Fruit fly (Drosophila melanogaster) whole organism, embryonic: Measurements from ENCODE around the gene CG16789.

ENCODE experiments used
- Atf-2 ChIP-seq: fragments of 200-800 bp; sonication (Bioruptor generic); optimal IDR thresholded peaks from 2 replicates; lab custom pipeline; 2016; ENCODE audit warnings: missing biosample characterization, missing genetic modification characterization
- Atf6 ChIP-seq: fragments of 200-800 bp; sonication (Bioruptor generic); IDR thresholded peaks from 2 replicates; pipeline ENCODE4 v1.3.6; 2022; ENCODE audit warnings: missing biosample characterization, missing genetic modification characterization
- CG12071 ChIP-seq: fragments of 200-800 bp; sonication (Bioruptor generic); optimal IDR thresholded peaks from 3 replicates; lab custom pipeline; 2018; ENCODE audit warnings: missing biosample characterization, mild to moderate bottlenecking, missing genetic modification characterization
- CG12155 ChIP-seq: fragments of 200-800 bp; sonication (Bioruptor generic); optimal IDR thresholded peaks from 3 replicates; lab custom pipeline; 2016; ENCODE audit warnings: missing biosample characterization, missing genetic modification characterization
- CG12769 ChIP-seq: fragments of 200-800 bp; sonication (Bioruptor generic); optimal IDR thresholded peaks from 2 replicates; lab custom pipeline; 2019; ENCODE audit warnings: missing biosample characterization, mild to moderate bottlenecking, missing genetic modification characterization, moderate library complexity
- CG13894 ChIP-seq: fragments of 200-800 bp; sonication (Bioruptor generic); optimal IDR thresholded peaks from 3 replicates; lab custom pipeline; 2018; ENCODE audit warnings: missing biosample characterization, mild to moderate bottlenecking, missing genetic modification characterization, moderate library complexity
- CG1529 ChIP-seq: fragments of 200-800 bp; sonication (Bioruptor generic); optimal IDR thresholded peaks from 3 replicates; lab custom pipeline; 2018; ENCODE audit warnings: missing biosample characterization, missing genetic modification characterization
- CG15696 ChIP-seq: fragments of 200-800 bp; sonication (Bioruptor generic); optimal IDR thresholded peaks from 2 replicates; lab custom pipeline; 2019; ENCODE audit warnings: missing biosample characterization, mild to moderate bottlenecking, missing genetic modification characterization, moderate library complexity
- CG1603 ChIP-seq: fragments of 200-800 bp; sonication (Bioruptor generic); optimal IDR thresholded peaks from 2 replicates; lab custom pipeline; 2019; ENCODE audit warnings: missing biosample characterization, mild to moderate bottlenecking, missing genetic modification characterization, moderate library complexity
- CG16813 ChIP-seq: fragments of 200-800 bp; sonication (Bioruptor generic); IDR thresholded peaks from 3 replicates; pipeline ENCODE4 v1.3.6; 2022; ENCODE audit warnings: missing biosample characterization, missing genetic modification characterization; ENCODE audit not compliant: partially characterized antibody
- CG32532 ChIP-seq: fragments of 200-800 bp; sonication (Bioruptor generic); IDR thresholded peaks from 2 replicates; pipeline ENCODE4 v1.3.6; 2022; ENCODE audit warnings: missing biosample characterization, missing genetic modification characterization
- CG4404 ChIP-seq: fragments of 200-800 bp; sonication (Bioruptor generic); IDR thresholded peaks from 2 replicates; pipeline ENCODE4 v1.3.6; 2022; ENCODE audit warnings: missing biosample characterization, missing genetic modification characterization
- CG4820 ChIP-seq: fragments of 200-800 bp; sonication (Bioruptor generic); optimal IDR thresholded peaks from 3 replicates; lab custom pipeline; 2016; ENCODE audit warnings: missing biosample characterization, missing genetic modification characterization
- CG6175 ChIP-seq: fragments of 200-800 bp; sonication (Bioruptor generic); IDR thresholded peaks from 3 replicates; pipeline ENCODE4 v1.3.6; 2022; ENCODE audit warnings: missing biosample characterization, missing genetic modification characterization
- CG7987 ChIP-seq: fragments of 200-800 bp; sonication (Bioruptor generic); optimal IDR thresholded peaks from 2 replicates; lab custom pipeline; 2018; ENCODE audit warnings: missing biosample characterization, mild to moderate bottlenecking, missing genetic modification characterization, moderate library complexity
- CG9727 ChIP-seq: fragments of 200-800 bp; sonication (Bioruptor generic); optimal IDR thresholded peaks from 3 replicates; lab custom pipeline; 2017; ENCODE audit warnings: missing biosample characterization, mild to moderate bottlenecking, missing genetic modification characterization
- Chrac-16 ChIP-seq: fragments of 200-800 bp; sonication (Bioruptor generic); optimal IDR thresholded peaks from 3 replicates; lab custom pipeline; 2016; ENCODE audit warnings: missing biosample characterization, missing genetic modification characterization
- Deaf1 ChIP-seq: fragments of 200-800 bp; optimal IDR thresholded peaks from 3 replicates; lab custom pipeline; 2019; ENCODE audit warnings: missing biosample characterization, mild to moderate bottlenecking, missing genetic modification characterization, moderate library complexity
- Dip3 ChIP-seq: fragments of 200-800 bp; sonication (Bioruptor generic); optimal IDR thresholded peaks from 3 replicates; lab custom pipeline; 2016; ENCODE audit warnings: missing biosample characterization, missing genetic modification characterization
- Ets65A ChIP-seq: fragments of 200-800 bp; sonication (Bioruptor generic); peaks from one replicate; lab custom pipeline; 2016; ENCODE audit warnings: missing biosample characterization, missing genetic modification characterization
- H15 ChIP-seq: fragments of 200-800 bp; sonication (Bioruptor generic); IDR thresholded peaks from 3 replicates; pipeline ENCODE4 v1.3.6; 2022; ENCODE audit warnings: missing biosample characterization, missing genetic modification characterization
- H2.0 ChIP-seq: fragments of 200-800 bp; sonication (Bioruptor generic); IDR thresholded peaks from 2 replicates; pipeline ENCODE4 v1.3.6; 2022; ENCODE audit warnings: missing biosample characterization, missing genetic modification characterization
- Hmr ChIP-seq: fragments of 200-800 bp; sonication (Bioruptor generic); optimal IDR thresholded peaks from 3 replicates; lab custom pipeline; 2017; ENCODE audit warnings: mild to moderate bottlenecking, missing biosample characterization, missing genetic modification reagents, missing genetic modification characterization
- Max ChIP-seq: fragments of 200-800 bp; sonication (Bioruptor generic); optimal IDR thresholded peaks from 2 replicates; lab custom pipeline; 2016; ENCODE audit warnings: missing biosample characterization, mild to moderate bottlenecking, missing genetic modification characterization
- Neu2 ChIP-seq: fragments of 200-800 bp; sonication (Bioruptor generic); optimal IDR thresholded peaks from 3 replicates; lab custom pipeline; 2016; ENCODE audit warnings: missing biosample characterization, missing genetic modification characterization, borderline replicate concordance
- Nf-YA ChIP-seq: fragments of 200-800 bp; sonication (Bioruptor generic); IDR thresholded peaks from 2 replicates; pipeline ENCODE4 v1.3.6; 2022; ENCODE audit warnings: missing biosample characterization, missing genetic modification characterization
- Oli ChIP-seq: fragments of 200-800 bp; sonication (Bioruptor generic); optimal IDR thresholded peaks from 2 replicates; lab custom pipeline; 2018; ENCODE audit warnings: missing biosample characterization, mild to moderate bottlenecking, missing genetic modification characterization, moderate library complexity
- Opbp ChIP-seq: fragments of 200-800 bp; sonication (Bioruptor generic); IDR thresholded peaks from 3 replicates; pipeline ENCODE4 v1.3.6; 2022; ENCODE audit warnings: missing biosample characterization, missing genetic modification characterization; ENCODE audit not compliant: partially characterized antibody
- Side ChIP-seq: fragments of 200-800 bp; sonication (Bioruptor generic); optimal IDR thresholded peaks from 2 replicates; lab custom pipeline; 2016; ENCODE audit warnings: missing biosample characterization, missing genetic modification characterization
- Sin3A ChIP-seq: fragments of >200 bp; optimal IDR thresholded peaks from 2 replicates; lab custom pipeline; 2018
- abd-A ChIP-seq: fragments of 200-800 bp; sonication (Bioruptor generic); optimal IDR thresholded peaks from 3 replicates; lab custom pipeline; 2019; ENCODE audit warnings: missing biosample characterization, mild to moderate bottlenecking, missing genetic modification characterization, moderate library complexity
- ci ChIP-seq: fragments of 200-800 bp; sonication (Bioruptor generic); IDR thresholded peaks from 3 replicates; pipeline ENCODE4 v1.3.6; 2022; ENCODE audit warnings: missing biosample characterization, missing genetic modification characterization
- crc ChIP-seq: fragments of 200-800 bp; sonication (Bioruptor generic); optimal IDR thresholded peaks from 2 replicates; lab custom pipeline; 2016; ENCODE audit warnings: missing biosample characterization, missing genetic modification characterization
- disco-r ChIP-seq: fragments of 200-800 bp; sonication (Bioruptor generic); optimal IDR thresholded peaks from 2 replicates; lab custom pipeline; 2016; ENCODE audit warnings: missing biosample characterization, missing genetic modification characterization
- dm ChIP-seq: fragments of 200-800 bp; sonication (Bioruptor generic); optimal IDR thresholded peaks from 3 replicates; lab custom pipeline; 2016; ENCODE audit warnings: missing biosample characterization, missing genetic modification characterization
- dpn ChIP-seq, 2 experiments: fragments of 200-800 bp; sonication (Bioruptor generic); optimal IDR thresholded peaks; 3 replicates each; lab custom pipeline; 2016; ENCODE audit warnings: missing biosample characterization in 2 of 2, missing genetic modification characterization in 2 of 2
- eve ChIP-seq, 2 experiments: fragments of >200 bp; optimal IDR thresholded peaks; 2 replicates each; lab custom pipeline; 2017; ENCODE audit warnings: missing biosample characterization in 2 of 2, missing genetic modification characterization in 2 of 2
- knrl ChIP-seq: fragments of 200-800 bp; sonication (Bioruptor generic); IDR thresholded peaks from 3 replicates; pipeline ENCODE4 v1.3.6; 2022; ENCODE audit warnings: missing biosample characterization, missing genetic modification characterization; ENCODE audit not compliant: partially characterized antibody
- mld ChIP-seq: fragments of 200-800 bp; sonication (Bioruptor generic); IDR thresholded peaks from 3 replicates; pipeline ENCODE4 v1.3.6; 2022; ENCODE audit warnings: missing biosample characterization, missing genetic modification characterization; ENCODE audit not compliant: partially characterized antibody
- nom ChIP-seq: fragments of 200-800 bp; sonication (Bioruptor generic); optimal IDR thresholded peaks from 2 replicates; lab custom pipeline; 2017; ENCODE audit warnings: missing biosample characterization, missing genetic modification characterization, mild to moderate bottlenecking, moderate library complexity, missing genetic modification reagents
- phol ChIP-seq: fragments of 200-800 bp; sonication (Bioruptor generic); optimal IDR thresholded peaks from 3 replicates; lab custom pipeline; 2018; ENCODE audit warnings: missing biosample characterization, mild to moderate bottlenecking, missing genetic modification characterization, moderate library complexity
- sc ChIP-seq, 3 experiments: fragments of >200 bp in 2 of 3; fragments of 200-800 bp in 1 of 3; sonication (Bioruptor generic) in 1 of 3; optimal IDR thresholded peaks; 2 replicates in 2 of 3; 3 replicates in 1 of 3; lab custom pipeline; 2017; ENCODE audit warnings: mild to moderate bottlenecking in 1 of 3, missing biosample characterization in 1 of 3, missing genetic modification characterization in 1 of 3, missing genetic modification reagents in 1 of 3
- seq ChIP-seq: fragments of 200-800 bp; sonication (Bioruptor generic); IDR thresholded peaks from 2 replicates; pipeline ENCODE4 v1.3.6; 2022; ENCODE audit warnings: missing biosample characterization, missing genetic modification characterization
- sim ChIP-seq: fragments of 200-800 bp; sonication (Bioruptor generic); IDR thresholded peaks from 2 replicates; pipeline ENCODE4 v1.3.6; 2022; ENCODE audit warnings: missing biosample characterization, missing genetic modification characterization
- so ChIP-seq: fragments of 200-800 bp; sonication (Bioruptor generic); IDR thresholded peaks from 3 replicates; pipeline ENCODE4 v1.3.6; 2022; ENCODE audit warnings: missing biosample characterization, missing genetic modification characterization
- tap ChIP-seq: fragments of 200-800 bp; optimal IDR thresholded peaks from 3 replicates; lab custom pipeline; 2019; ENCODE audit warnings: missing biosample characterization, mild to moderate bottlenecking, missing genetic modification characterization, moderate library complexity
- tll ChIP-seq, 2 experiments: fragments of 200-800 bp in 1 of 2; fragments of >200 bp in 1 of 2; sonication (Bioruptor generic) in 1 of 2; optimal IDR thresholded peaks; 2 replicates each; lab custom pipeline; 2017 to 2019; ENCODE audit warnings: missing biosample characterization in 2 of 2, missing genetic modification characterization in 2 of 2, mild to moderate bottlenecking in 1 of 2, moderate library complexity in 1 of 2
- tup ChIP-seq: fragments of 200-800 bp; sonication (Bioruptor generic); optimal IDR thresholded peaks from 2 replicates; lab custom pipeline; 2016; ENCODE audit warnings: missing biosample characterization, mild to moderate bottlenecking, missing genetic modification characterization, moderate library complexity

Gene CG16789

DNA sequence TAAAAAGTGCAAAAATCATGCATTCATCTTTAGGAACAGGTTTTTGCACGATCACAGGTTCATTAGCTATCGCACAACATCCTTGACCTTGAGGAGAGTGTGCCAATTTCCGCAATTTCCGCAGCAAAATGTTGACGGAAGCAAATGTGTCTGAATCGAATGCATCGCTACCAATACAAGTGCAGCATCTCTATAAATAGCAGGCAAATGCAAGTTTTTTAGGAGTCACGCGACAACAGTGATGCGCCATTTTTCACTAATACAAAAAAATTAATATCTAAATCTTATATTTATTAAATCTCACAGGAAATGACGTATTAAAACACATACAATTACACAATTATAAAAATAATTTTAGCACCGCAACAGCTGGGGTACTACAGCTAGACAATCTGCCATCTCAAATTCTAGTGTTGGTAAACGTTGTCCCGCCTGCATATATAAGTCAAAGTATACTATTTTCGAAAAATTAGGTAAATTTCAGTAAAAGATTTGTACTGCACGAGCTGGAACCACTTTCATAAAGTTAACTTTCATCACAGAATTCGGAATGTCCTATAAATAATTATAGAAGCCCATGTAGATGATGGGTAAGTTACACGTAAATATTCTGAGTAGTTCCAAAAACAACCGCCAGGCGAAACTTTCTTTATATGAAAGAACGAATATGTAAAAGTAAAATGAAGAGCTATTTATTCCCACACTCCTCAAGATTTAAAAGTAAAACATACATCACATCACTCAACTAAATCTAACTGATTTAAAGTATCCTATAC lies 8.0 kb downstream of the CG16789 start, which contains the start of gene CG9399 (continued):
- peak; percentile 97 for TF ChIP-seq Max
- peak; percentile 98 for TF ChIP-seq Chrac-16 (GFP tag; lab: Kevin White, UChicago)
- peak; percentile 79 for TF ChIP-seq dm (GFP tag; lab: Kevin White, UChicago)
- peak; percentile 94 to 98 for TF ChIP-seq dpn (GFP tag; optimal IDR thresholded peaks at IDR 0.05; lab: Kevin White, UChicago)
- peak; percentile 20 to 90 for TF ChIP-seq tll (GFP tag; optimal IDR thresholded peaks at IDR 0.05; lab: Kevin White, UChicago)
- TF ChIP-seq ci (GFP tag; lab: Robert Waterston, UW) = peak; percentile 99
- peak; percentile 97 for TF ChIP-seq Oli
- peak; percentile 85 for TF ChIP-seq nom (GFP tag; lab: Kevin White, UChicago)
- TF ChIP-seq CG12769 (tag; lab: Kevin White, UChicago) = peak; percentile 86
- TF ChIP-seq tup = peak; percentile 96
- peak; percentile 92 for TF ChIP-seq CG15696
- peak; percentile 26 for TF ChIP-seq abd-A
- peak; percentile 82 for TF ChIP-seq Side
- TF ChIP-seq H15 = peak; percentile 99
- TF ChIP-seq knrl = peak; percentile 62
- peak; percentile 96 for TF ChIP-seq CG6175
- peak; percentile 96 for TF ChIP-seq CG4820 (GFP tag; lab: Kevin White, UChicago)
- TF ChIP-seq Opbp (GFP tag; lab: Robert Waterston, UW) = no peak
- TF ChIP-seq CG1603 (tag; lab: Kevin White, UChicago) = peak; percentile 83
- peak; percentile 84 for TF ChIP-seq disco-r
- peak; percentile 86 for TF ChIP-seq crc (GFP tag; lab: Kevin White, UChicago)
- TF ChIP-seq Ets65A (GFP tag; lab: Kevin White, UChicago) = peak; percentile 99
- TF ChIP-seq phol = peak; percentile 97
- peak; percentile 95 for TF ChIP-seq sim
- no peak for TF ChIP-seq Sin3A (lab: Kevin White, UChicago)
- no peak for TF ChIP-seq eve (GFP tag; optimal IDR thresholded peaks at IDR 0.05; lab: Kevin White, UChicago)
- TF ChIP-seq CG32532 (GFP tag; lab: Robert Waterston, UW) = peak; percentile 96
- TF ChIP-seq mld (GFP tag; lab: Robert Waterston, UW) = no peak
- TF ChIP-seq CG12155 (GFP tag; lab: Kevin White, UChicago) = peak; percentile 95
- no peak for TF ChIP-seq sc (optimal IDR thresholded peaks at IDR 0.05; lab: Kevin White, UChicago)
- TF ChIP-seq sc (GFP tag; optimal IDR thresholded peaks at IDR 0.05; lab: Kevin White, UChicago) = peak; percentile 95
- TF ChIP-seq Dip3 (GFP tag; lab: Kevin White, UChicago) = peak; percentile 93
- TF ChIP-seq CG12071 (GFP tag; lab: Kevin White, UChicago) = peak; percentile 87
- peak; percentile 95 for TF ChIP-seq Nf-YA
- TF ChIP-seq CG7987 (GFP tag; lab: Kevin White, UChicago) = peak; percentile 92
- TF ChIP-seq Hmr (GFP tag; lab: Kevin White, UChicago) = peak; percentile 97
- peak; percentile 96 for TF ChIP-seq CG9727 (GFP tag; lab: Kevin White, UChicago)
- peak; percentile 96 for TF ChIP-seq Atf6 (GFP tag; lab: Robert Waterston, UW)
- peak; percentile 98 for TF ChIP-seq so (GFP tag; lab: Robert Waterston, UW)
- peak; percentile 96 for TF ChIP-seq seq (GFP tag; lab: Robert Waterston, UW)
- peak; percentile 91 for TF ChIP-seq Atf-2
- TF ChIP-seq CG16813 (GFP tag; lab: Robert Waterston, UW) = peak; percentile 52; the same call in 2 of the 3 replicates
- peak; percentile 98 for TF ChIP-seq H2.0 (GFP tag; lab: Robert Waterston, UW)
- TF ChIP-seq CG4404 (GFP tag; lab: Robert Waterston, UW) = peak; percentile 97
- TF ChIP-seq Deaf1 (tag; lab: Kevin White, UChicago) = peak; percentile 73
- TF ChIP-seq CG13894 (tag; lab: Kevin White, UChicago) = peak; percentile 91
- peak; percentile 96 for TF ChIP-seq CG1529 (GFP tag; lab: Kevin White, UChicago)
- peak; percentile 93 for TF ChIP-seq tap (tag; lab: Kevin White, UChicago)
- peak; percentile 13 for TF ChIP-seq Neu2 (GFP tag; lab: Kevin White, UChicago)
